Worm (Caenorhabditis elegans) whole organism, L2 larva: ENCODE results near the gene cku-80.

Experiments used
- C34F6.9 ChIP-seq: fragments of 150-350 bp; optimal IDR thresholded peaks from 2 replicates; lab custom pipeline; 2014; ENCODE audit warnings: missing biosample characterization, missing genetic modification characterization
- F13H6.1 ChIP-seq: sonication (generic microtip); optimal IDR thresholded peaks from 2 replicates; lab custom pipeline; 2016; ENCODE audit warnings: missing genetic modification characterization, missing compliant biosample characterization
- R02D3.7 ChIP-seq: fragments of 150-350 bp; optimal IDR thresholded peaks from 2 replicates; lab custom pipeline; 2014; ENCODE audit warnings: missing biosample characterization, missing genetic modification characterization
- Y55F3AM.14 ChIP-seq: fragments of 200-800 bp; sonication (Bioruptor generic); optimal IDR thresholded peaks from 2 replicates; lab custom pipeline; 2018; ENCODE audit warnings: mild to moderate bottlenecking, missing genetic modification characterization, missing compliant biosample characterization
- ZK546.5 ChIP-seq: sonication (generic microtip); optimal IDR thresholded peaks from 2 replicates; lab custom pipeline; 2017; ENCODE audit warnings: missing biosample characterization, missing genetic modification characterization
- alr-1 ChIP-seq: fragments of 150-350 bp; optimal IDR thresholded peaks from 2 replicates; lab custom pipeline; 2014; ENCODE audit warnings: missing biosample characterization, missing genetic modification characterization
- aly-2 ChIP-seq: fragments of 150-350 bp; optimal IDR thresholded peaks from 2 replicates; lab custom pipeline; 2014; ENCODE audit warnings: missing biosample characterization, missing genetic modification characterization
- ama-1 ChIP-seq: fragments of 150-350 bp; optimal IDR thresholded peaks from 2 replicates; lab custom pipeline; 2018; ENCODE audit warnings: inconsistent platforms
- blmp-1 ChIP-seq: sonication (generic microtip); optimal IDR thresholded peaks from 2 replicates; lab custom pipeline; 2017; ENCODE audit warnings: missing genetic modification characterization, mild to moderate bottlenecking, missing compliant biosample characterization, antibody characterized with exemption, moderate library complexity; ENCODE audit not compliant: insufficient read depth
- ceh-16 ChIP-seq: fragments of 150-350 bp; optimal IDR thresholded peaks from 2 replicates; lab custom pipeline; 2014; ENCODE audit warnings: missing biosample characterization, missing genetic modification characterization
- ceh-82 ChIP-seq: fragments of 150-350 bp; optimal IDR thresholded peaks from 2 replicates; lab custom pipeline; 2014; ENCODE audit warnings: missing biosample characterization, missing genetic modification characterization
- crh-2 ChIP-seq: sonication (generic microtip); optimal IDR thresholded peaks from 2 replicates; lab custom pipeline; 2017; ENCODE audit warnings: missing biosample characterization, missing genetic modification characterization
- elt-1 ChIP-seq: fragments of 150-350 bp; optimal IDR thresholded peaks from 2 replicates; lab custom pipeline; 2014; ENCODE audit warnings: missing biosample characterization, missing genetic modification characterization
- elt-3 ChIP-seq: sonication (generic microtip); optimal IDR thresholded peaks from 2 replicates; lab custom pipeline; 2017; ENCODE audit warnings: missing biosample characterization, missing genetic modification characterization
- fos-1 ChIP-seq: fragments of 150-350 bp; optimal IDR thresholded peaks from 2 replicates; lab custom pipeline; 2014; ENCODE audit warnings: missing biosample characterization, missing genetic modification characterization
- lin-11 ChIP-seq: fragments of 150-350 bp; sonication (generic microtip); optimal IDR thresholded peaks from 2 replicates; lab custom pipeline; 2014; ENCODE audit warnings: missing biosample characterization, missing genetic modification characterization, inconsistent platforms, mixed read lengths
- lin-39 ChIP-seq: fragments of 150-350 bp; optimal IDR thresholded peaks from 2 replicates; lab custom pipeline; 2014; ENCODE audit warnings: missing biosample characterization, missing genetic modification reagents, missing genetic modification characterization
- mab-5 ChIP-seq: fragments of 150-350 bp; optimal IDR thresholded peaks from 2 replicates; lab custom pipeline; 2014; ENCODE audit warnings: missing biosample characterization, missing genetic modification characterization
- mbf-1 ChIP-seq: sonication (generic microtip); optimal IDR thresholded peaks from 2 replicates; lab custom pipeline; 2017; ENCODE audit warnings: missing biosample characterization, missing genetic modification characterization
- mdl-1 ChIP-seq, 2 experiments: fragments of 150-350 bp in 1 of 2; sonication (generic microtip) in 1 of 2; optimal IDR thresholded peaks; 2 replicates each; lab custom pipeline; 2017; ENCODE audit warnings: missing biosample characterization in 2 of 2, missing genetic modification characterization in 2 of 2
- nhr-11 ChIP-seq: fragments of 150-350 bp; optimal IDR thresholded peaks from 2 replicates; lab custom pipeline; 2014; ENCODE audit warnings: missing biosample characterization, missing genetic modification characterization
- nhr-12 ChIP-seq: fragments of 150-350 bp; optimal IDR thresholded peaks from 2 replicates; lab custom pipeline; 2014; ENCODE audit warnings: missing biosample characterization, missing genetic modification characterization
- nhr-129 ChIP-seq: fragments of 150-350 bp; optimal IDR thresholded peaks from 2 replicates; lab custom pipeline; 2014; ENCODE audit warnings: missing biosample characterization, missing genetic modification characterization
- nhr-21 ChIP-seq: fragments of 150-350 bp; optimal IDR thresholded peaks from 2 replicates; lab custom pipeline; 2014; ENCODE audit warnings: missing biosample characterization, missing genetic modification characterization
- nhr-6 ChIP-seq: fragments of 150-350 bp; optimal IDR thresholded peaks from 2 replicates; lab custom pipeline; 2014; ENCODE audit warnings: missing biosample characterization, missing genetic modification characterization
- nhr-77 ChIP-seq: fragments of 150-350 bp; optimal IDR thresholded peaks from 2 replicates; lab custom pipeline; 2014; ENCODE audit warnings: missing biosample characterization, missing genetic modification characterization
- peb-1 ChIP-seq: fragments of 150-350 bp; optimal IDR thresholded peaks from 2 replicates; lab custom pipeline; 2014; ENCODE audit warnings: missing biosample characterization, missing genetic modification characterization
- sem-4 ChIP-seq: fragments of 150-350 bp; optimal IDR thresholded peaks from 2 replicates; lab custom pipeline; 2014; ENCODE audit warnings: missing biosample characterization, missing genetic modification reagents, missing genetic modification characterization
- sma-3 ChIP-seq: sonication (generic microtip); optimal IDR thresholded peaks from 2 replicates; lab custom pipeline; 2016; ENCODE audit warnings: missing genetic modification reagents, missing genetic modification characterization, missing compliant biosample characterization
- sma-9 ChIP-seq, 2 experiments: fragments of 150-350 bp in 1 of 2; sonication (generic microtip) in 1 of 2; optimal IDR thresholded peaks; 2 replicates each; lab custom pipeline; 2014 to 2016; ENCODE audit warnings: missing genetic modification characterization in 2 of 2, mild to moderate bottlenecking in 1 of 2, missing biosample characterization in 1 of 2, missing compliant biosample characterization in 1 of 2, missing genetic modification reagents in 1 of 2, moderate library complexity in 1 of 2
- snpc-4 ChIP-seq: fragments of 150-350 bp; optimal IDR thresholded peaks from 2 replicates; lab custom pipeline; 2014; ENCODE audit warnings: missing biosample characterization, missing genetic modification characterization
- unc-39 ChIP-seq: fragments of 150-350 bp; optimal IDR thresholded peaks from 2 replicates; lab custom pipeline; 2014; ENCODE audit warnings: missing biosample characterization, missing genetic modification characterization
- unc-55 ChIP-seq: fragments of 150-350 bp; sonication (generic microtip); optimal IDR thresholded peaks from 3 replicates; lab custom pipeline; 2014; ENCODE audit warnings: missing biosample characterization, missing genetic modification reagents, missing genetic modification characterization
- zag-1 ChIP-seq: fragments of 150-350 bp; optimal IDR thresholded peaks from 2 replicates; lab custom pipeline; 2014; ENCODE audit warnings: missing biosample characterization, missing genetic modification characterization
- ztf-11 ChIP-seq: sonication (generic microtip); optimal IDR thresholded peaks from 2 replicates; lab custom pipeline; 2017; ENCODE audit warnings: missing biosample characterization, missing genetic modification characterization
- ztf-4 ChIP-seq: fragments of 150-350 bp; optimal IDR thresholded peaks from 2 replicates; lab custom pipeline; 2014; ENCODE audit warnings: missing biosample characterization, missing genetic modification characterization

The cku-80 gene

DNA sequence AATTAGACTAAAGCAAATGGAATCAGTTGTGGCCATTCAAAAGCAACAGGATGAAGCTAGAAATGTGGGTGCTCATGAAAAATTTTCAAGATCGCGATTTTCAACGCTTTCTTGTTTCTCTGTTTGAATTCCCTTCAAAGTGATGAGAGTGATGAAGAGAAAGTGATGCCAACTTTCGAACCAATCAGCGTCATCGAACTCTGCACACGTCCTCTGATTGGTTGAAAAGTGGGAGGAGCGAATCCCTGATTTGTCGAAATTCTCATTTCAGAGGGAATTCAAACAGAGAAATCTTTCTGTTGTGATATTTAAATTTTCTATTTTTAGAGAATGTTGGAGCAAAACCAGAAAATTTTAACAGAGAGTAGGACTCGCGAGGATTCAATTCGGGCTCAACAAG, 37.5 kb upstream of the cku-80 start:
- TF ChIP-seq nhr-6 (no peak), F13H6.1 (no peak), ama-1 (lab: Kevin White, UChicago) (no peak), ceh-16 (no peak), nhr-129 (tag; lab: Kevin White, UChicago) (no peak), sma-9 (GFP tag; optimal IDR thresholded peaks at IDR 0.05; lab: Kevin White, UChicago) (no peak), sma-9 (tag; optimal IDR thresholded peaks at IDR 0.05; lab: Kevin White, UChicago) (no peak), zag-1 (tag; lab: Kevin White, UChicago) (no peak), lin-11 (tag; lab: Kevin White, UChicago) (no peak), nhr-21 (no peak), sma-3 (GFP tag; lab: Kevin White, UChicago) (no peak), lin-39 (tag; lab: Kevin White, UChicago) (no peak), nhr-12 (tag; lab: Kevin White, UChicago) (no peak), R02D3.7 (tag; lab: Kevin White, UChicago) (no peak)

DNA sequence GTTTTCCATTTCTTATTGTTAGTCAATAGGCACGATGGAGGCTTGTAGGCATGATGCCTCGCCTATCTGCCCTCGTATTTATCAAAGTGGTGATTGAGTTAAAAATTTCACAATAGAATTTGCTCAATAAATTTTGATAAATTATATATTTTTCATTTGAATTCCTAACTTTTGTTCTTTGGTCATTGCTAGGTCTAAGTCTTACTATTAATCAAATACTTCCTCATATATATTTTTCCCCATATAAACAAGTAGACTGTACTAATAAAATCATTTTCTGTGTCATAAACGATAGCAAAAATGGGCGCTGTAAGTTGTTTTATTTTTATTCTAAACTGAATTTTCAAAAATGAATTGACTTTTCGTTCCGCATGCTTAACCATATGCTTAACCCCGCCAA, 35.2 kb upstream of the cku-80 start, which contains the start of gene pals-28:
TSS of gene pals-28 (plus strand) at position 301 of the 400 bp plus-strand sequence.
- TF ChIP-seq alr-1 (tag; lab: Kevin White, UChicago) (no peak), sma-3 (GFP tag; lab: Kevin White, UChicago) (no peak), elt-1 (tag; lab: Kevin White, UChicago) (no peak), nhr-129 (tag; lab: Kevin White, UChicago) (no peak), mab-5 (tag; lab: Kevin White, UChicago) (no peak), ztf-11 (tag; lab: Kevin White, UChicago) (no peak), mdl-1 (tag; optimal IDR thresholded peaks at IDR 0.05; lab: Kevin White, UChicago) (no peak), ceh-16 (no peak), mbf-1 (tag; lab: Kevin White, UChicago) (no peak), unc-39 (tag; lab: Kevin White, UChicago) (no peak), lin-39 (tag; lab: Kevin White, UChicago) (no peak), zag-1 (tag; lab: Kevin White, UChicago) (no peak), aly-2 (tag; lab: Kevin White, UChicago) (no peak), ztf-4 (tag; lab: Kevin White, UChicago) (no peak)
- TF ChIP-seq, all 48 proteins: peak for 0

DNA sequence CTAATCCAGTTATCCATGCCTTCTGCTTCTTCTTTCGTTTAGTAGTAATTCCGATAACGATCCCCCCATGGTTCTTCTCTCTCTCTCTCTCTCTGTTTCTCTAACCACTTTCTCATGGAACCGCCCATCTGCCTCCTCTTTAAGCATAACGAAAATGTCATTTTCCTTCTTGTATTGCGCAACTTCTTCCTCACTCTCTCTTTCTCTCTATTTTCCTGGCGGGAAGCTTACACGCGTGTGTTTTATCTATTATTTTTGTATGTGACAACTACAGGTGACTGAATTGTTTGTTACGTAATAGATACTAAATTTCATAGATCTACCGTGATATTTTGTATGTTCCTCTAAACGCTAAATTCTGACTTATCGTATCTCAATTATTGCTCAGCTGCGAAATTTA, 29.2 kb upstream of the cku-80 start:
- TF ChIP-seq sem-4 (tag; lab: Kevin White, UChicago), result no peak
- TF ChIP-seq R02D3.7 (tag; lab: Kevin White, UChicago), result no peak
- no peak for TF ChIP-seq elt-1 (tag; lab: Kevin White, UChicago)
- TF ChIP-seq nhr-77 (tag; lab: Kevin White, UChicago), result no peak
- no peak for TF ChIP-seq sma-9 (GFP tag; optimal IDR thresholded peaks at IDR 0.05; lab: Kevin White, UChicago)
- TF ChIP-seq sma-9 (tag; optimal IDR thresholded peaks at IDR 0.05; lab: Kevin White, UChicago), result no peak
- TF ChIP-seq ztf-11 (tag; lab: Kevin White, UChicago), result no peak
- no peak for TF ChIP-seq peb-1
- no peak for TF ChIP-seq blmp-1

DNA sequence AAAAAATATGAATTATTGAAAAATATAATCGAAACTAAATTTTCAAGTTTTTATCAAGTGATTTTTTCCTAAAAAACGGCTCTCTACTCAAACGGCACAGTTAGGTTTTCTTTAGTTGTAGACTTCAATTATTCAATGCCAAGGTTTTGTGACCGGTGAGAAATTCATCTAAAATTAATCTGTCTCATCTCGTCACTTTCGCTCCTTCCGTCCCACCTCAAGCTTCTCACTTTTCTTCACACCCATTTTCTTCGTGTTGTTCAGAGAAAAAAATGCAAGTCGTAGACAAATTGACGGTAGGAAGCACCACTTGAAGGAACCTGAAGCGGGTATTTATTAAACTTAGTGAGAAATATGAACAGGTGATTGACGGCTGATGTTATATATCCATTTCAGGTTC, 28.3 kb upstream of the cku-80 start:
- TF ChIP-seq blmp-1 (peak; percentile 66), lin-39 (tag; lab: Kevin White, UChicago) (no peak)
- TF ChIP-seq, all 48 proteins: peak for 1

DNA sequence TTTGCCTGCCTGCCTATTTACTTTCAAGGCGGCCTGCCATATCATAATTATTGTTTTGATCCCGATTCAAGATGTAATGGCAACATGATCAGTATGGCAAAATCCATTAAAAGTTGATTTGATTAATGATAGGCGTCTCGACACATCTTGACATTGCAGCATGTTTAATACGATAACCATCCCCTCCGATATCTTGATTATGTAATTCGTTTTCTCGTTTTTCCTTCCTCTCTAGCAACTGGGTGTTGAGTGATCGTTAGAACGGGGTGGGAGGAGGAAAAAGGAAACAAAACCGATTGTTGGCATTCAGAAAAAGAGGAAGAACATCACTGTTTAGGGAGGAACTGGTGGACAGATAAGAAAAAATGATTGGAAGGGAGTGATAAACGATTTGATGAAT, 27.7 kb upstream of the cku-80 start:
- TF ChIP-seq ceh-16, result peak; percentile 12
- no peak for TF ChIP-seq C34F6.9 (tag; lab: Kevin White, UChicago)
- no peak for TF ChIP-seq nhr-11 (tag; lab: Kevin White, UChicago)
- no peak for TF ChIP-seq crh-2
- TF ChIP-seq, all 48 proteins: peak for 1

DNA sequence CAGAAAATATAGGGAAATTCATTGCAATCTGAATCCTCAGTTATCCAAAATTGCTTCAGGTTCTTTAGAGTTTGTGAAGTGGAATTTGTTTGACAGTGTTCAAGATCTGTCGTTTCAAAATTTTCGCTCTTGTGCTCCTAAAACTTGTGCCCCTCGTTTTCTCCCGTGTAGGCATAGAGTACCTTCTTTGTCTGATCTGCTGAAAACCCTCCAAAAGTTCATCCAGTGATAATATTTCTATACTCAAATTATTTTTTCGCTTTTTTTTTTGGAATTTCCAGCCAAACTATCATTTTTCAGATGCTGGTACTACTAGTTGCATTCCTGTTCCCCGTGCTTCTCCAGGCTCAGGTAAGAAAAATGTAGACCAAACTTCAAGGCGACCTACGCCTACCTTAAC, 25.2 kb upstream of the cku-80 start, which contains the start of gene R07E5.4:
TSS of gene R07E5.4 (plus strand) at position 301 of the 400 bp plus-strand sequence.
- TF ChIP-seq mdl-1 (tag; optimal IDR thresholded peaks at IDR 0.05; lab: Kevin White, UChicago), result no peak
- no peak for TF ChIP-seq unc-39 (tag; lab: Kevin White, UChicago)
- TF ChIP-seq sem-4 (tag; lab: Kevin White, UChicago), result no peak
- no peak for TF ChIP-seq blmp-1
- no peak for TF ChIP-seq nhr-129 (tag; lab: Kevin White, UChicago)
- TF ChIP-seq nhr-12 (tag; lab: Kevin White, UChicago), result no peak
- TF ChIP-seq nhr-77 (tag; lab: Kevin White, UChicago), result no peak
- TF ChIP-seq snpc-4, result no peak
- TF ChIP-seq ama-1 (lab: Kevin White, UChicago), result no peak
- TF ChIP-seq Y55F3AM.14 (GFP tag; lab: Kevin White, UChicago), result no peak
- TF ChIP-seq ztf-11 (tag; lab: Kevin White, UChicago), result no peak
- no peak for TF ChIP-seq ceh-82 (tag; lab: Kevin White, UChicago)
- TF ChIP-seq fos-1 (tag; lab: Kevin White, UChicago), result no peak
- no peak for TF ChIP-seq unc-55 (GFP tag; lab: Kevin White, UChicago)
- TF ChIP-seq ZK546.5, result no peak
- no peak for TF ChIP-seq elt-1 (tag; lab: Kevin White, UChicago)
- TF ChIP-seq lin-39 (tag; lab: Kevin White, UChicago), result no peak
- no peak for TF ChIP-seq elt-3 (tag; lab: Kevin White, UChicago)
- no peak for TF ChIP-seq F13H6.1
- TF ChIP-seq, all 48 proteins: peak for 0
